Worm (Caenorhabditis elegans) whole organism, L2 larva: ENCODE data around the gene T10B5.3.

Source experiments
- blmp-1 ChIP-seq: sonication (generic microtip); optimal IDR thresholded peaks from 2 replicates; lab custom pipeline; 2017; ENCODE audit warnings: missing genetic modification characterization, mild to moderate bottlenecking, missing compliant biosample characterization, antibody characterized with exemption, moderate library complexity; ENCODE audit not compliant: insufficient read depth
- mdl-1 ChIP-seq, 2 experiments: fragments of 150-350 bp in 1 of 2; sonication (generic microtip) in 1 of 2; optimal IDR thresholded peaks; 2 replicates each; lab custom pipeline; 2017; ENCODE audit warnings: missing biosample characterization in 2 of 2, missing genetic modification characterization in 2 of 2
- nhr-237 ChIP-seq: fragments of 150-350 bp; optimal IDR thresholded peaks from 2 replicates; lab custom pipeline; 2014; ENCODE audit warnings: missing biosample characterization, missing genetic modification characterization
- unc-39 ChIP-seq: fragments of 150-350 bp; optimal IDR thresholded peaks from 2 replicates; lab custom pipeline; 2014; ENCODE audit warnings: missing biosample characterization, missing genetic modification characterization

DNA sequence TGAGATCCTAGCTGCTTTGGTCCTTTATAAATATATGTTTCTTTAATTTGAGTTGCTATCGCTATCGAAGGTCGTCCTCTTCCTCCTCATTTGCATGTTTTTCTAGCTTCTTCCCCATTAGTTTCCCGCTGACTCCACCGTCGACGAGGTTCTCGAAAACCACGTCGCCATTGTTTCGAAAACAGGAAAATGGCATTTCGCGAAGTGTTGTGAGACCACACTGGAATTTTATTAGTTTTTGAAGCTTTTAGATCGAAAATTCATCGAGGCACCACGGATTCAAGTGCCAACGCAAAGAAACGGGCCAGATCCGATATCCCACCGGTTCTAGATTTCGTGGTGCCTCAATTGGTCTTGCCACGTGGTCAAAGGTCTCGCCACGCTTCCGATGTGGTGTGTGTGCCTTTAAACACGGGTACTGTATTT is 946 bp upstream of the T10B5.3 start:
- TF ChIP-seq nhr-237 (tag; lab: Kevin White, UChicago) (no peak), blmp-1 (no peak), mdl-1 (tag; optimal IDR thresholded peaks at IDR 0.05; lab: Kevin White, UChicago) (no peak), unc-39 (tag; lab: Kevin White, UChicago) (no peak)
